Worm (Caenorhabditis elegans) whole organism, L3 larva: ENCODE data around the gene zip-2.

Experiments
- R02D3.7 ChIP-seq: fragments of 150-350 bp; optimal IDR thresholded peaks from 2 replicates; lab custom pipeline; 2014; ENCODE audit warnings: missing biosample characterization, missing genetic modification characterization
- ama-1 ChIP-seq: fragments of 150-350 bp; optimal IDR thresholded peaks from 2 replicates; lab custom pipeline; 2018

DNA sequence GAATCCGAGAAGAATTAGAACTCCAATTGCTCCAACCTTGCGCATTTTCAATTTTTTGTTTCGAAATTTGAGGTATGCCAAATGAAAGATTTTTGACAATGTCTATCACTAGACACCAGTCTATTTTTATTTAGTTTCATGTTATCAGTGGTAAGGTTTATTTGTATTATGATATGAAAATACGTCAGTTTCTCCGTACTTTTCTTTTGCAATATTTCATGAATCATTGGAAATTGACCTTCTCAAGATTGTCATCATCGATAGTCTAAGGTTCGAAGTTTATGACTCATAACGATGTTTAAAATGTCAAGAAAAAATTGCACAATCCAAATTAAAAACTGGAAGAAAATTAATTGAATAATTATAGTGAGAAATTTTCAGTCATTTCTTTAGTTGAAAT lies 40.6 kb downstream of the zip-2 start, which contains the start of gene clc-19:
- TF ChIP-seq ama-1 (no peak), R02D3.7 (no peak)
